Worm (Caenorhabditis elegans): ENCODE data around the gene F54H5.2.

DNA sequence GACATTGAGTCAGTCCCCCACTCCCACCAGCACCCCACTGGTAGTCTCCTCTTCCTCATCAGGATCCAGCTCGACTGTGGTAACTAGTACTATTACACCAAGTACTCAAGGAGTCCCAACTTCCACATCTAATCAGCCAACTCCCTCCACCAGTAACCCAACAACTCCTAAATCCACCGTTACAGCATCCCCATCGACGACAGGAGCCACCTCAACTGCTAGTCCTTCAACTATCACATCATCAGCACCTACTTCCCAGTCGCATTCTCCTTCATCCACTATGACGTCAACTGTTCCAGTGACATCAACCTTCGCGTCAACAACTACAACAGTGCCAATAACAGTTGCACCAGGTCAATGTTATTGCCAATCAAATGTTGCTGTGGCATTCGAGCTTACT lies 41.2 kb downstream of the F54H5.2 start:
- TF ChIP-seq egl-27 (tag; optimal IDR thresholded peaks at IDR 0.05) = no peak
- no peak for TF ChIP-seq unc-62 (GFP tag; optimal IDR thresholded peaks at IDR 0.05)
- TF ChIP-seq nhr-23 (tag; optimal IDR thresholded peaks at IDR 0.05) = no peak
- no peak for TF ChIP-seq jun-1 (tag; optimal IDR thresholded peaks at IDR 0.05)
- TF ChIP-seq nhr-11 (tag; optimal IDR thresholded peaks at IDR 0.05) = no peak

Measured in whole organism, L3 larva.